Fruit fly (Drosophila melanogaster) whole organism, embryonic: ENCODE data around the gene CG43085.

Experiments
- B-H1 ChIP-seq: fragments of 200-800 bp; sonication (Bioruptor generic); IDR thresholded peaks from 3 replicates; pipeline ENCODE4 v1.3.6; 2022; ENCODE audit warnings: missing biosample characterization, missing genetic modification characterization
- CG10209 ChIP-seq: fragments of 200-800 bp; sonication (Bioruptor generic); optimal IDR thresholded peaks from 3 replicates; lab custom pipeline; 2017; ENCODE audit warnings: missing biosample characterization, mild to moderate bottlenecking, missing genetic modification characterization, missing genetic modification reagents
- CG12155 ChIP-seq: fragments of 200-800 bp; sonication (Bioruptor generic); optimal IDR thresholded peaks from 3 replicates; lab custom pipeline; 2016; ENCODE audit warnings: missing biosample characterization, missing genetic modification characterization
- CG12236 ChIP-seq: fragments of 200-800 bp; sonication (Bioruptor generic); optimal IDR thresholded peaks from 2 replicates; lab custom pipeline; 2016; ENCODE audit warnings: missing biosample characterization, missing genetic modification characterization
- CG14441 ChIP-seq: fragments of 200-800 bp; sonication (Bioruptor generic); IDR thresholded peaks from 2 replicates; pipeline ENCODE4 v1.3.6; 2022; ENCODE audit warnings: missing biosample characterization, missing genetic modification characterization
- CG1792 ChIP-seq: fragments of 200-800 bp; sonication (Bioruptor generic); optimal IDR thresholded peaks from 2 replicates; lab custom pipeline; 2016; ENCODE audit warnings: missing biosample characterization, missing genetic modification characterization
- CG1832 ChIP-seq: fragments of 200-800 bp; sonication (Bioruptor generic); optimal IDR thresholded peaks from 2 replicates; lab custom pipeline; 2017; ENCODE audit warnings: missing biosample characterization, mild to moderate bottlenecking, missing genetic modification characterization, inconsistent platforms
- CG18476 ChIP-seq: fragments of 200-800 bp; sonication (Bioruptor generic); optimal IDR thresholded peaks from 2 replicates; lab custom pipeline; 2016; ENCODE audit warnings: missing biosample characterization, mild to moderate bottlenecking, missing genetic modification characterization
- CG18764 ChIP-seq: fragments of 200-800 bp; sonication (Bioruptor generic); optimal IDR thresholded peaks from 3 replicates; lab custom pipeline; 2016; ENCODE audit warnings: missing biosample characterization, missing genetic modification characterization
- CG2129 ChIP-seq: fragments of 200-800 bp; sonication (Bioruptor generic); IDR thresholded peaks from 2 replicates; pipeline ENCODE4 v1.3.6; 2022; ENCODE audit warnings: missing biosample characterization, missing genetic modification characterization; ENCODE audit not compliant: partially characterized antibody
- CG30431 ChIP-seq: fragments of 200-800 bp; sonication (Bioruptor generic); optimal IDR thresholded peaks from 2 replicates; lab custom pipeline; 2017; ENCODE audit warnings: missing biosample characterization, missing genetic modification characterization
- CG31365 ChIP-seq: fragments of 200-800 bp; sonication (Bioruptor generic); optimal IDR thresholded peaks from 2 replicates; lab custom pipeline; 2018; ENCODE audit warnings: missing biosample characterization, mild to moderate bottlenecking, missing genetic modification characterization
- CG31388 ChIP-seq: fragments of 200-800 bp; sonication (Bioruptor generic); optimal IDR thresholded peaks from 2 replicates; lab custom pipeline; 2016; ENCODE audit warnings: missing biosample characterization, missing genetic modification characterization
- CG3163 ChIP-seq: fragments of 200-800 bp; sonication (Bioruptor generic); optimal IDR thresholded peaks from 3 replicates; lab custom pipeline; 2016; ENCODE audit warnings: missing biosample characterization, missing genetic modification characterization
- CG3407 ChIP-seq: fragments of 200-800 bp; sonication (Bioruptor generic); optimal IDR thresholded peaks from 2 replicates; lab custom pipeline; 2018; ENCODE audit warnings: missing biosample characterization, mild to moderate bottlenecking, missing genetic modification characterization
- CG4424 ChIP-seq: fragments of 200-800 bp; sonication (Bioruptor generic); optimal IDR thresholded peaks from 3 replicates; lab custom pipeline; 2016; ENCODE audit warnings: missing biosample characterization, missing genetic modification characterization
- CG6654 ChIP-seq: fragments of 200-800 bp; sonication (Bioruptor generic); optimal IDR thresholded peaks from 2 replicates; lab custom pipeline; 2017; ENCODE audit warnings: missing biosample characterization, mild to moderate bottlenecking, missing genetic modification characterization
- CG6765 ChIP-seq: fragments of 200-800 bp; sonication (Bioruptor generic); optimal IDR thresholded peaks from 3 replicates; lab custom pipeline; 2017; ENCODE audit warnings: missing biosample characterization, mild to moderate bottlenecking, missing genetic modification characterization
- CG7786 ChIP-seq: fragments of 200-800 bp; sonication (Bioruptor generic); optimal IDR thresholded peaks from 2 replicates; lab custom pipeline; 2016; ENCODE audit warnings: missing biosample characterization, missing genetic modification characterization
- CG8290 ChIP-seq, 3 experiments: fragments of 200-800 bp; sonication (Bioruptor generic); optimal IDR thresholded peaks; 2 replicates each; lab custom pipeline; 2016 to 2019; ENCODE audit warnings: missing biosample characterization in 3 of 3, missing genetic modification characterization in 3 of 3, mild to moderate bottlenecking in 2 of 3, moderate library complexity in 1 of 3
- CrebB ChIP-seq: fragments of 200-800 bp; sonication (Bioruptor generic); optimal IDR thresholded peaks from 3 replicates; lab custom pipeline; 2018; ENCODE audit warnings: missing biosample characterization, mild to moderate bottlenecking, missing genetic modification characterization
- Ets65A ChIP-seq: fragments of 200-800 bp; sonication (Bioruptor generic); peaks from one replicate; lab custom pipeline; 2016; ENCODE audit warnings: missing biosample characterization, missing genetic modification characterization
- Ets97D ChIP-seq: fragments of 200-800 bp; sonication (Bioruptor generic); optimal IDR thresholded peaks from 3 replicates; lab custom pipeline; 2016; ENCODE audit warnings: missing biosample characterization, missing genetic modification characterization
- Hr78 ChIP-seq, 2 experiments: fragments of 200-800 bp in 1 of 2; fragments of >200 bp in 1 of 2; sonication (Bioruptor generic) in 1 of 2; optimal IDR thresholded peaks; 2 replicates each; lab custom pipeline; 2017 to 2019; ENCODE audit warnings: missing biosample characterization in 2 of 2, missing genetic modification characterization in 2 of 2, mild to moderate bottlenecking in 1 of 2, moderate library complexity in 1 of 2
- Hsf ChIP-seq: fragments of 200-800 bp; sonication (Bioruptor generic); optimal IDR thresholded peaks from 3 replicates; lab custom pipeline; 2016; ENCODE audit warnings: missing biosample characterization, missing genetic modification characterization
- Kr ChIP-seq: fragments of 200-800 bp; sonication (Bioruptor generic); optimal IDR thresholded peaks from 2 replicates; lab custom pipeline; 2017; ENCODE audit warnings: missing biosample characterization, mild to moderate bottlenecking, missing genetic modification characterization
- Lhr ChIP-seq: fragments of 200-800 bp; sonication (Bioruptor generic); optimal IDR thresholded peaks from 3 replicates; lab custom pipeline; 2017; ENCODE audit warnings: mild to moderate bottlenecking, missing biosample characterization, missing genetic modification reagents, missing genetic modification characterization
- Neu2 ChIP-seq: fragments of 200-800 bp; sonication (Bioruptor generic); optimal IDR thresholded peaks from 3 replicates; lab custom pipeline; 2016; ENCODE audit warnings: missing biosample characterization, missing genetic modification characterization, borderline replicate concordance
- Oaz ChIP-seq: fragments of 200-800 bp; sonication (Bioruptor generic); IDR thresholded peaks from 2 replicates; pipeline ENCODE4 v1.3.6; 2022; ENCODE audit warnings: missing biosample characterization, missing genetic modification characterization
- Pdp1 ChIP-seq, 2 experiments: fragments of 200-800 bp; sonication (Bioruptor generic); optimal IDR thresholded peaks; 3 replicates each; lab custom pipeline; 2016; ENCODE audit warnings: missing biosample characterization in 2 of 2, missing genetic modification characterization in 2 of 2, mild to moderate bottlenecking in 1 of 2, moderate library complexity in 1 of 2
- Stat92E ChIP-seq, 3 experiments: fragments of >200 bp in 2 of 3; fragments of 200-800 bp in 1 of 3; sonication (Bioruptor generic) in 1 of 3; optimal IDR thresholded peaks; 2 replicates each; lab custom pipeline; 2017 to 2019; ENCODE audit warnings: missing biosample characterization in 3 of 3, missing genetic modification characterization in 3 of 3, mild to moderate bottlenecking in 1 of 3, moderate library complexity in 1 of 3
- TFAM ChIP-seq: fragments of 200-800 bp; sonication (Bioruptor generic); optimal IDR thresholded peaks from 2 replicates; lab custom pipeline; 2017; ENCODE audit warnings: missing biosample characterization, missing genetic modification characterization, inconsistent platforms
- Xrp1 ChIP-seq: fragments of 200-800 bp; sonication (Bioruptor generic); IDR thresholded peaks from 2 replicates; pipeline ENCODE4 v1.3.6; 2022; ENCODE audit warnings: missing biosample characterization, missing genetic modification characterization
- bab2 ChIP-seq: fragments of 200-800 bp; sonication (Bioruptor generic); optimal IDR thresholded peaks from 2 replicates; lab custom pipeline; 2016; ENCODE audit warnings: missing biosample characterization, missing genetic modification characterization
- cad ChIP-seq: fragments of >200 bp; optimal IDR thresholded peaks from 2 replicates; lab custom pipeline; 2017; ENCODE audit warnings: missing biosample characterization, missing genetic modification characterization
- cas ChIP-seq: fragments of 200-800 bp; sonication (Bioruptor generic); IDR thresholded peaks from 2 replicates; pipeline ENCODE4 v1.3.6; 2022; ENCODE audit warnings: missing biosample characterization, missing genetic modification characterization
- dati ChIP-seq: fragments of 200-800 bp; sonication (Bioruptor generic); IDR thresholded peaks from 2 replicates; pipeline ENCODE4 v1.3.6; 2022; ENCODE audit warnings: missing biosample characterization, missing genetic modification characterization
- dm ChIP-seq: fragments of 200-800 bp; sonication (Bioruptor generic); optimal IDR thresholded peaks from 3 replicates; lab custom pipeline; 2016; ENCODE audit warnings: missing biosample characterization, missing genetic modification characterization
- dmrt11E ChIP-seq: fragments of 200-800 bp; sonication (Bioruptor generic); optimal IDR thresholded peaks from 3 replicates; lab custom pipeline; 2018; ENCODE audit warnings: missing biosample characterization, mild to moderate bottlenecking, missing genetic modification characterization, moderate library complexity
- gce ChIP-seq: fragments of 200-800 bp; sonication (Bioruptor generic); IDR thresholded peaks from 3 replicates; pipeline ENCODE4 v1.3.6; 2022; ENCODE audit warnings: missing biosample characterization, missing genetic modification characterization
- gcm2 ChIP-seq: fragments of 200-800 bp; sonication (Bioruptor generic); optimal IDR thresholded peaks from 2 replicates; lab custom pipeline; 2016; ENCODE audit warnings: missing biosample characterization, missing genetic modification characterization
- hb ChIP-seq: fragments of 200-800 bp; sonication (Bioruptor generic); IDR thresholded peaks from 3 replicates; pipeline ENCODE4 v1.3.6; 2022; ENCODE audit warnings: missing biosample characterization, missing genetic modification characterization; ENCODE audit not compliant: partially characterized antibody
- insv ChIP-seq, 2 experiments: fragments of 200-800 bp; sonication (Bioruptor generic); optimal IDR thresholded peaks; 3 replicates each; lab custom pipeline; 2016 to 2018; ENCODE audit warnings: missing biosample characterization in 2 of 2, missing genetic modification characterization in 2 of 2
- jumu ChIP-seq: fragments of 200-800 bp; sonication (Bioruptor generic); optimal IDR thresholded peaks from 3 replicates; lab custom pipeline; 2016; ENCODE audit warnings: missing biosample characterization, missing genetic modification characterization
- knrl ChIP-seq: fragments of 200-800 bp; sonication (Bioruptor generic); IDR thresholded peaks from 3 replicates; pipeline ENCODE4 v1.3.6; 2022; ENCODE audit warnings: missing biosample characterization, missing genetic modification characterization; ENCODE audit not compliant: partially characterized antibody
- pho ChIP-seq: fragments of 200-800 bp; sonication (Bioruptor generic); optimal IDR thresholded peaks from 2 replicates; lab custom pipeline; 2016; ENCODE audit warnings: missing biosample characterization, missing genetic modification characterization
- repo ChIP-seq: fragments of 200-800 bp; sonication (Bioruptor generic); optimal IDR thresholded peaks from 2 replicates; lab custom pipeline; 2016; ENCODE audit warnings: missing biosample characterization, missing genetic modification characterization
- ro ChIP-seq: fragments of 200-800 bp; sonication (Bioruptor generic); IDR thresholded peaks from 2 replicates; pipeline ENCODE4 v1.3.6; 2022; ENCODE audit warnings: missing biosample characterization, missing genetic modification characterization
- sim ChIP-seq: fragments of 200-800 bp; sonication (Bioruptor generic); IDR thresholded peaks from 2 replicates; pipeline ENCODE4 v1.3.6; 2022; ENCODE audit warnings: missing biosample characterization, missing genetic modification characterization
- zfh1 ChIP-seq: fragments of 200-800 bp; sonication (Bioruptor generic); IDR thresholded peaks from 3 replicates; pipeline ENCODE4 v1.3.6; 2022; ENCODE audit warnings: missing biosample characterization, missing genetic modification characterization

CG43085 gene

dm6 chr3L:17656716-17657395 is 10.3 kb upstream of the CG43085 start (continued):
- TF ChIP-seq knrl (GFP tag; lab: Robert Waterston, UW): no peak
- no peak for TF ChIP-seq CrebB
- TF ChIP-seq gcm2 (GFP tag; lab: Kevin White, UChicago): no peak
- TF ChIP-seq Ets65A (GFP tag; lab: Kevin White, UChicago): peak; percentile 47
- no peak for TF ChIP-seq dati (GFP tag; lab: Robert Waterston, UW)
- TF ChIP-seq CG14441 (GFP tag; lab: Robert Waterston, UW): no peak
- no peak for TF ChIP-seq cas (GFP tag; lab: Robert Waterston, UW)
- peak; percentile 24 for TF ChIP-seq CG3407 (GFP tag; lab: Kevin White, UChicago)
- no peak for TF ChIP-seq CG31365 (tag; lab: Kevin White, UChicago)
- TF ChIP-seq dmrt11E: no peak
- no peak for TF ChIP-seq CG3163 (GFP tag; lab: Kevin White, UChicago)
- no peak for TF ChIP-seq insv (GFP tag; optimal IDR thresholded peaks at IDR 0.05; lab: Kevin White, UChicago)
- no peak for TF ChIP-seq CG8290 (GFP tag; optimal IDR thresholded peaks at IDR 0.05; lab: Kevin White, UChicago)
- TF ChIP-seq CG8290 (tag; optimal IDR thresholded peaks at IDR 0.05; lab: Kevin White, UChicago): peak in 1 of 2 experiments; percentile 7
- peak; percentile 8 for TF ChIP-seq Lhr
- no peak for TF ChIP-seq CG7786 (GFP tag; lab: Kevin White, UChicago)
- TF ChIP-seq sim (GFP tag; lab: Robert Waterston, UW): no peak
- TF ChIP-seq repo (GFP tag; lab: Kevin White, UChicago): no peak
- no peak for TF ChIP-seq cad (GFP tag; lab: Kevin White, UChicago)
- no peak for TF ChIP-seq Stat92E (GFP tag; optimal IDR thresholded peaks at IDR 0.05; lab: Kevin White, UChicago)
- TF ChIP-seq CG10209 (GFP tag; lab: Kevin White, UChicago): no peak
- TF ChIP-seq TFAM (GFP tag; lab: Kevin White, UChicago): no peak
- TF ChIP-seq CG6654 (GFP tag; lab: Kevin White, UChicago): no peak
- TF ChIP-seq Pdp1 (GFP tag; optimal IDR thresholded peaks at IDR 0.05; lab: Kevin White, UChicago): peak in 1 of 2 experiments; percentile 38
- TF ChIP-seq Hsf (GFP tag; lab: Kevin White, UChicago): peak; percentile 8
- TF ChIP-seq jumu (GFP tag; lab: Kevin White, UChicago): no peak
- TF ChIP-seq B-H1: no peak
- TF ChIP-seq CG12155 (GFP tag; lab: Kevin White, UChicago): no peak
- no peak for TF ChIP-seq gce (GFP tag; lab: Robert Waterston, UW)
- no peak for TF ChIP-seq CG1832 (GFP tag; lab: Kevin White, UChicago)
- no peak for TF ChIP-seq Neu2 (GFP tag; lab: Kevin White, UChicago)
- no peak for TF ChIP-seq pho (GFP tag; lab: Kevin White, UChicago)
- no peak for TF ChIP-seq CG1792 (GFP tag; lab: Kevin White, UChicago)
- no peak for TF ChIP-seq zfh1
- no peak for TF ChIP-seq CG6765
- no peak for TF ChIP-seq CG12236 (GFP tag; lab: Kevin White, UChicago)
- no peak for TF ChIP-seq hb (GFP tag; lab: Robert Waterston, UW)
- no peak for TF ChIP-seq Kr
- no peak for TF ChIP-seq Ets97D
- TF ChIP-seq Hr78 (GFP tag; optimal IDR thresholded peaks at IDR 0.05; lab: Kevin White, UChicago): no peak
- TF ChIP-seq dm: no peak
- TF ChIP-seq Xrp1 (GFP tag; lab: Robert Waterston, UW): peak; percentile 52
- no peak for TF ChIP-seq Oaz (GFP tag; lab: Robert Waterston, UW)
- TF ChIP-seq CG2129 (GFP tag; lab: Robert Waterston, UW): no peak
- no peak for TF ChIP-seq CG18476
- TF ChIP-seq bab2 (GFP tag; lab: Kevin White, UChicago): peak; percentile 36
- no peak for TF ChIP-seq CG31388 (GFP tag; lab: Kevin White, UChicago)
- TF ChIP-seq CG4424 (GFP tag; lab: Kevin White, UChicago): no peak
- TF ChIP-seq CG30431: no peak
- no peak for TF ChIP-seq ro
- TF ChIP-seq CG18764 (GFP tag; lab: Kevin White, UChicago): no peak
